Fruit fly (Drosophila melanogaster): ENCODE results near the gene inaF-D.

inaF-D gene

dm6 chrX:11713808-11714528, 14.9 kb downstream of the inaF-D start (continued):
- TF ChIP-seq tio (GFP tag; optimal IDR thresholded peaks at IDR 0.05): no peak
- no peak for TF ChIP-seq CG17359 (tag; optimal IDR thresholded peaks at IDR 0.05)
- TF ChIP-seq usp (GFP tag; optimal IDR thresholded peaks at IDR 0.05): no peak
- TF ChIP-seq bsh (GFP tag; optimal IDR thresholded peaks at IDR 0.05): peak in 1 of 2 experiments; percentile 55
- TF ChIP-seq CG42726 (GFP tag; IDR thresholded peaks at IDR 0.05; ENCODE audit: partially characterized antibody): no peak
- no peak for TF ChIP-seq CG32767 (GFP tag; IDR thresholded peaks at IDR 0.05)
- no peak for TF ChIP-seq CG10274 (GFP tag; optimal IDR thresholded peaks at IDR 0.05)
- peak; percentile 52 for TF ChIP-seq YL-1 (GFP tag; optimal IDR thresholded peaks at IDR 0.05)
- TF ChIP-seq Aef1 (GFP tag; IDR thresholded peaks at IDR 0.05): no peak
- TF ChIP-seq ara (GFP tag; IDR thresholded peaks at IDR 0.05): no peak
- TF ChIP-seq peb (GFP tag; IDR thresholded peaks at IDR 0.05): no peak
- TF ChIP-seq sens-2 (GFP tag; IDR thresholded peaks at IDR 0.05): no peak
- TF ChIP-seq zen2 (GFP tag; IDR thresholded peaks at IDR 0.05; ENCODE audit: partially characterized antibody): no peak
- TF ChIP-seq z (GFP tag; IDR thresholded peaks at IDR 0.05): no peak
- TF ChIP-seq fd96Cb (tag; optimal IDR thresholded peaks at IDR 0.05): no peak
- no peak for TF ChIP-seq CG8944 (GFP tag; optimal IDR thresholded peaks at IDR 0.05)
- TF ChIP-seq Max (GFP tag; optimal IDR thresholded peaks at IDR 0.05): no peak
- no peak for TF ChIP-seq cad (GFP tag; optimal IDR thresholded peaks at IDR 0.05)
- TF ChIP-seq kni (GFP tag; optimal IDR thresholded peaks at IDR 0.05): peak; percentile 18
- TF ChIP-seq Eip74EF (GFP tag; optimal IDR thresholded peaks at IDR 0.05): peak in 1 of 2 experiments; percentile 57
- TF ChIP-seq dysf (GFP tag; IDR thresholded peaks at IDR 0.05): no peak
- no peak for TF ChIP-seq ttk (GFP tag; IDR thresholded peaks at IDR 0.05)
- TF ChIP-seq CG4617 (GFP tag; optimal IDR thresholded peaks at IDR 0.05; ENCODE audit: borderline replicate concordance): no peak
- TF ChIP-seq Bgb (GFP tag; IDR thresholded peaks at IDR 0.05; ENCODE audit: partially characterized antibody): no peak
- TF ChIP-seq D (optimal IDR thresholded peaks at IDR 0.05): no peak
- no peak for TF ChIP-seq D (GFP tag; optimal IDR thresholded peaks at IDR 0.05)
- TF ChIP-seq CG9932 (GFP tag; IDR thresholded peaks at IDR 0.05): no peak
- no peak for TF ChIP-seq slbo (GFP tag; IDR thresholded peaks at IDR 0.05)
- no peak for TF ChIP-seq Taf1 (GFP tag; IDR thresholded peaks at IDR 0.05)
- no peak for TF ChIP-seq CG8359 (GFP tag; optimal IDR thresholded peaks at IDR 0.05; ENCODE audit: borderline replicate concordance)
- TF ChIP-seq tin (GFP tag; optimal IDR thresholded peaks at IDR 0.05): no peak
- no peak for TF ChIP-seq Antp (GFP tag; optimal IDR thresholded peaks at IDR 0.05)
- no peak for TF ChIP-seq CG18764 (GFP tag; optimal IDR thresholded peaks at IDR 0.05)
- TF ChIP-seq CG9817 (tag; optimal IDR thresholded peaks at IDR 0.05): no peak
- TF ChIP-seq CG4360 (GFP tag; IDR thresholded peaks at IDR 0.05): no peak
- no peak for TF ChIP-seq fu2 (GFP tag; optimal IDR thresholded peaks at IDR 0.05)
- TF ChIP-seq Myb (GFP tag; optimal IDR thresholded peaks at IDR 0.05): no peak
- no peak for TF ChIP-seq CG7786 (GFP tag; optimal IDR thresholded peaks at IDR 0.05)
- TF ChIP-seq CG31441 (GFP tag; IDR thresholded peaks at IDR 0.05): no peak
- TF ChIP-seq Rfx (GFP tag; IDR thresholded peaks at IDR 0.05): 0 out of 2 replicates have a peak, but pooled peaks have one; percentile 18
- TF ChIP-seq Pdp1 (GFP tag; optimal IDR thresholded peaks at IDR 0.05): peak in 1 of 2 experiments; percentile 82
- TF ChIP-seq Sox102F (GFP tag; optimal IDR thresholded peaks at IDR 0.05): no peak
- no peak for TF ChIP-seq CG10565 (GFP tag; optimal IDR thresholded peaks at IDR 0.05)
- TF ChIP-seq CG12391 (tag; optimal IDR thresholded peaks at IDR 0.05): no peak
- TF ChIP-seq CG9727 (GFP tag; optimal IDR thresholded peaks at IDR 0.05): no peak
- no peak for TF ChIP-seq CG10267 (tag; optimal IDR thresholded peaks at IDR 0.05)
- TF ChIP-seq CG11398 (GFP tag; optimal IDR thresholded peaks at IDR 0.05): no peak
- TF ChIP-seq CG31365 (tag; optimal IDR thresholded peaks at IDR 0.05): peak; percentile 22
- TF ChIP-seq CG9609 (GFP tag; optimal IDR thresholded peaks at IDR 0.05): no peak
- no peak for TF ChIP-seq CG12942 (GFP tag; optimal IDR thresholded peaks at IDR 0.05)

Data from whole organism, embryonic.